Worm (Caenorhabditis elegans) whole organism, L3 larva: ENCODE measurements around the gene zig-12.

Experiments used
- aly-2 ChIP-seq: fragments of 150-350 bp; optimal IDR thresholded peaks from 2 replicates; lab custom pipeline; 2014; ENCODE audit warnings: missing biosample characterization, missing genetic modification characterization
- ama-1 ChIP-seq: fragments of 150-350 bp; optimal IDR thresholded peaks from 2 replicates; lab custom pipeline; 2018
- ceh-16 ChIP-seq: sonication (generic microtip); optimal IDR thresholded peaks from 2 replicates; lab custom pipeline; 2017; ENCODE audit warnings: missing biosample characterization, missing genetic modification characterization
- ceh-28 ChIP-seq: fragments of 150-350 bp; optimal IDR thresholded peaks from 2 replicates; lab custom pipeline; 2014; ENCODE audit warnings: missing biosample characterization, missing genetic modification reagents, missing genetic modification characterization
- ceh-82 ChIP-seq: fragments of 150-350 bp; optimal IDR thresholded peaks from 2 replicates; lab custom pipeline; 2014; ENCODE audit warnings: missing biosample characterization, missing genetic modification characterization
- ceh-9 ChIP-seq: sonication (generic microtip); optimal IDR thresholded peaks from 2 replicates; lab custom pipeline; 2018; ENCODE audit warnings: missing biosample characterization, missing genetic modification characterization
- daf-12 ChIP-seq: fragments of 150-350 bp; optimal IDR thresholded peaks from 2 replicates; lab custom pipeline; 2014; ENCODE audit warnings: missing biosample characterization, missing genetic modification reagents, missing genetic modification characterization
- elt-2 ChIP-seq: sonication (generic microtip); optimal IDR thresholded peaks from 2 replicates; lab custom pipeline; 2016; ENCODE audit warnings: missing genetic modification reagents, mild to moderate bottlenecking, missing genetic modification characterization, missing compliant biosample characterization
- elt-3 ChIP-seq, 3 experiments: fragments of 150-350 bp in 1 of 3; sonication (generic microtip) in 2 of 3; optimal IDR thresholded peaks; 2 replicates in 2 of 3; 4 replicates in 1 of 3; lab custom pipeline; 2014 to 2017; ENCODE audit warnings: missing biosample characterization in 3 of 3, missing genetic modification characterization in 3 of 3
- fkh-10 ChIP-seq: sonication (generic microtip); optimal IDR thresholded peaks from 2 replicates; lab custom pipeline; 2017; ENCODE audit warnings: missing biosample characterization, missing genetic modification reagents, missing genetic modification characterization
- fos-1 ChIP-seq: fragments of 150-350 bp; optimal IDR thresholded peaks from 2 replicates; lab custom pipeline; 2014; ENCODE audit warnings: missing biosample characterization, missing genetic modification characterization
- hmg-11 ChIP-seq: sonication (generic microtip); optimal IDR thresholded peaks from 2 replicates; lab custom pipeline; 2016; ENCODE audit warnings: missing genetic modification characterization, missing compliant biosample characterization
- jun-1 ChIP-seq: fragments of 150-350 bp; optimal IDR thresholded peaks from 2 replicates; lab custom pipeline; 2014; ENCODE audit warnings: missing biosample characterization, missing genetic modification reagents, missing genetic modification characterization
- lin-39 ChIP-seq: fragments of 150-350 bp; optimal IDR thresholded peaks from 2 replicates; lab custom pipeline; 2018; ENCODE audit warnings: missing biosample characterization, missing genetic modification reagents, missing genetic modification characterization
- lsy-12 ChIP-seq: sonication (generic microtip); optimal IDR thresholded peaks from 2 replicates; lab custom pipeline; 2016; ENCODE audit warnings: mild to moderate bottlenecking, missing genetic modification characterization, missing compliant biosample characterization
- mdl-1 ChIP-seq: fragments of 150-350 bp; optimal IDR thresholded peaks from 2 replicates; lab custom pipeline; 2014; ENCODE audit warnings: missing biosample characterization, missing genetic modification characterization
- nhr-11 ChIP-seq: fragments of 150-350 bp; optimal IDR thresholded peaks from 2 replicates; lab custom pipeline; 2014; ENCODE audit warnings: missing biosample characterization, missing genetic modification characterization
- nhr-12 ChIP-seq: fragments of 150-350 bp; optimal IDR thresholded peaks from 2 replicates; lab custom pipeline; 2014; ENCODE audit warnings: missing biosample characterization, missing genetic modification characterization
- nhr-23 ChIP-seq: fragments of 150-350 bp; optimal IDR thresholded peaks from 2 replicates; lab custom pipeline; 2014; ENCODE audit warnings: missing biosample characterization, missing genetic modification reagents, missing genetic modification characterization
- nhr-25 ChIP-seq: sonication (generic microtip); optimal IDR thresholded peaks from 2 replicates; lab custom pipeline; 2017; ENCODE audit warnings: missing biosample characterization, missing genetic modification characterization
- nhr-28 ChIP-seq: fragments of 150-350 bp; optimal IDR thresholded peaks from 2 replicates; lab custom pipeline; 2014; ENCODE audit warnings: missing biosample characterization, missing genetic modification characterization
- nhr-43 ChIP-seq: sonication (generic microtip); optimal IDR thresholded peaks from 2 replicates; lab custom pipeline; 2016; ENCODE audit warnings: mild to moderate bottlenecking, missing genetic modification characterization, missing compliant biosample characterization; ENCODE audit not compliant: poor library complexity, severe bottlenecking
- nhr-67 ChIP-seq: fragments of 150-350 bp; optimal IDR thresholded peaks from 2 replicates; lab custom pipeline; 2014; ENCODE audit warnings: missing biosample characterization, missing genetic modification characterization
- nhr-77 ChIP-seq: fragments of 150-350 bp; optimal IDR thresholded peaks from 2 replicates; lab custom pipeline; 2014; ENCODE audit warnings: missing biosample characterization, missing genetic modification characterization
- sea-2 ChIP-seq: fragments of 150-350 bp; sonication (generic microtip); optimal IDR thresholded peaks from 4 replicates; lab custom pipeline; 2014; ENCODE audit warnings: missing biosample characterization, missing genetic modification reagents, missing genetic modification characterization
- skn-1 ChIP-seq: fragments of 150-350 bp; optimal IDR thresholded peaks from 2 replicates; lab custom pipeline; 2014; ENCODE audit warnings: missing biosample characterization, missing genetic modification characterization
- snpc-4 ChIP-seq: fragments of 150-350 bp; optimal IDR thresholded peaks from 2 replicates; lab custom pipeline; 2014; ENCODE audit warnings: missing biosample characterization, missing genetic modification characterization
- unc-62 ChIP-seq: fragments of 150-350 bp; sonication (generic microtip); optimal IDR thresholded peaks from 4 replicates; lab custom pipeline; 2014; ENCODE audit warnings: missing biosample characterization, missing genetic modification reagents, missing genetic modification characterization
- ztf-11 ChIP-seq: fragments of 150-350 bp; optimal IDR thresholded peaks from 2 replicates; lab custom pipeline; 2014; ENCODE audit warnings: missing biosample characterization, missing genetic modification characterization
- ztf-4 ChIP-seq: fragments of 150-350 bp; optimal IDR thresholded peaks from 2 replicates; lab custom pipeline; 2014; ENCODE audit warnings: missing biosample characterization, missing genetic modification characterization

The zig-12 gene

ce11 chrX:8737801-8738200, 25.9 kb upstream of the zig-12 start:
- TF ChIP-seq ceh-9 (tag; lab: Kevin White, UChicago) (no peak), ztf-11 (tag; lab: Kevin White, UChicago) (no peak), ztf-4 (no peak), ceh-82 (tag; lab: Kevin White, UChicago) (no peak), nhr-67 (tag; lab: Kevin White, UChicago) (no peak), nhr-77 (tag; lab: Kevin White, UChicago) (no peak), nhr-11 (tag; lab: Kevin White, UChicago) (no peak), mdl-1 (no peak)

ce11 chrX:8739373-8739772, 24.3 kb upstream of the zig-12 start, which contains the start of gene M02D8.2:
Gene M02D8.2 (plus strand): TSS chrX:8739673.
- TF ChIP-seq nhr-25 (tag; lab: Kevin White, UChicago) (no peak), nhr-28 (tag; lab: Kevin White, UChicago) (no peak), mdl-1 (no peak)

- TF ChIP-seq nhr-43 (tag; lab: Kevin White, UChicago) (no peak), ceh-16 (no peak), elt-3 (tag; optimal IDR thresholded peaks at IDR 0.05; lab: Kevin White, UChicago) (no peak), nhr-23 (tag; lab: Kevin White, UChicago) (no peak), unc-62 (GFP tag; lab: Kevin White, UChicago) (no peak), fos-1 (no peak), hmg-11 (tag; lab: Kevin White, UChicago) (no peak), aly-2 (no peak), snpc-4 (tag; lab: Kevin White, UChicago) (no peak), skn-1 (tag; lab: Kevin White, UChicago) (no peak), nhr-77 (tag; lab: Kevin White, UChicago) (no peak), sea-2 (GFP tag; lab: Kevin White, UChicago) (no peak), ama-1 (lab: Kevin White, UChicago) (no peak), nhr-67 (tag; lab: Kevin White, UChicago) (no peak), lin-39 (tag; lab: Kevin White, UChicago) (no peak)
- TF ChIP-seq, all 47 proteins: peak for 0
Observed at ce11 chrX:8741629-8742170, 22.0 kb upstream of the zig-12 start.

ce11 chrX:8742896-8743295, 20.8 kb upstream of the zig-12 start, which contains the start of gene M02D8.7:
Gene M02D8.7 (minus strand): TSS chrX:8742996.
- no peak for TF ChIP-seq hmg-11 (tag; lab: Kevin White, UChicago)
- no peak for TF ChIP-seq fos-1
- TF ChIP-seq daf-12: no peak
- no peak for TF ChIP-seq jun-1
- TF ChIP-seq nhr-77 (tag; lab: Kevin White, UChicago): no peak
- TF ChIP-seq elt-2 (tag; lab: Kevin White, UChicago): no peak
- TF ChIP-seq nhr-11 (tag; lab: Kevin White, UChicago): no peak
- TF ChIP-seq nhr-23 (tag; lab: Kevin White, UChicago): no peak
- no peak for TF ChIP-seq ceh-82 (tag; lab: Kevin White, UChicago)
- TF ChIP-seq nhr-25 (tag; lab: Kevin White, UChicago): no peak
- TF ChIP-seq fkh-10: no peak
- TF ChIP-seq ceh-28 (tag; lab: Kevin White, UChicago): no peak

- no peak for TF ChIP-seq nhr-12 (tag; lab: Kevin White, UChicago)
- TF ChIP-seq lsy-12: no peak
Observed at ce11 chrX:8744192-8744985, 19.3 kb upstream of the zig-12 start.

- TF ChIP-seq nhr-11 (tag; lab: Kevin White, UChicago): no peak
Observed at ce11 chrX:8745524-8745923, 18.2 kb upstream of the zig-12 start.
